In the genomic region with DNA sequence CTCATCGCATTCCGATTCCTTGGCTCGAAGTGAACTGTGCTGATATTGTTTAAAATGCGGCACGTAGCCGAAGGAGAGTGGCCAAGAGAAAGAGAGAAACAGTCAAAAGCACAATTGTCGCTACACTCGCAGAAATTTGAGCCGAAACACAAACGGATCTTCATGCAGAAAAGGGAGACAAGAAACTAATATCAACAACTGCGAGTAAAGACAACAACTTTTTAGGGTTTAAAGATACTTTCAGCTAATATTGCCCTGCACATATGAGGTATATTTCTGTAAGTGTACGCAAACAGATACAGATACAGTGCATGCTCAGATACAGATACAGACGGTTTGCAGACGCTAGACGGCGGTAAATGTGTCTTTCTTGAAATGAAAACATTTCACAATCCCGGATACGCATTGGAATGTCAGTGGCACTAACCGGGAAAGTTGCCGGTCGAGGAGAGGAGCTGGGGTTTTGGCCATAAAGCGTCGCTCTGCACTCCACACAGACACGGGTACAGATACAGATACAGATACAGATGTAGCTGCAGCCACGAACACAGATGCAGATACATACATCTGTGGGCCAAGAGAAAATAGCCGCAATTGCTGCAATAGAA, we compare ENCODE assay signal across 5 fruit fly cellular contexts.
TF ChIP-seq lines count a peak whose summit lies in the region.

No protein-coding gene starts in this region.

- TF ChIP-seq CTCF in whole organism, embryonic (GFP tag; optimal IDR thresholded peaks at IDR 0.05; lab: Kevin White, UChicago) = peak; percentile 53

TF ChIP-seq in whole organism, adult, 20 proteins besides CTCF, POLR2A, EP300 and RAD21:
- no peak for TF ChIP-seq Clk (GFP tag; optimal IDR thresholded peaks at IDR 0.05; lab: Kevin White, UChicago)
- no peak for TF ChIP-seq Mnt (GFP tag; optimal IDR thresholded peaks at IDR 0.05; lab: Kevin White, UChicago)
- TF ChIP-seq CG7101 (tag; optimal IDR thresholded peaks at IDR 0.05; lab: Kevin White, UChicago) = no peak
- no peak for TF ChIP-seq CG1620 (GFP tag; optimal IDR thresholded peaks at IDR 0.05; lab: Kevin White, UChicago)
- no peak for TF ChIP-seq CG7045 (GFP tag; optimal IDR thresholded peaks at IDR 0.05; lab: Kevin White, UChicago)
- no peak for TF ChIP-seq Hr96 (GFP tag; optimal IDR thresholded peaks at IDR 0.05; lab: Kevin White, UChicago)
- no peak for TF ChIP-seq pad (GFP tag; optimal IDR thresholded peaks at IDR 0.05; lab: Kevin White, UChicago)
- TF ChIP-seq kay (GFP tag; lab: Kevin White, UChicago; ENCODE audit: borderline replicate concordance) = no peak
- no peak for TF ChIP-seq CG5204 (GFP tag; optimal IDR thresholded peaks at IDR 0.05; lab: Kevin White, UChicago)
- no peak for TF ChIP-seq CG14711 (tag; optimal IDR thresholded peaks at IDR 0.05; lab: Kevin White, UChicago)
- peak; percentile 44 for TF ChIP-seq tj (GFP tag; optimal IDR thresholded peaks at IDR 0.05; lab: Kevin White, UChicago)
- no peak for TF ChIP-seq cnc (optimal IDR thresholded peaks at IDR 0.05; lab: Kevin White, UChicago)
- TF ChIP-seq toe (GFP tag; optimal IDR thresholded peaks at IDR 0.05; lab: Kevin White, UChicago) = no peak
- no peak for TF ChIP-seq Crg-1 (GFP tag; optimal IDR thresholded peaks at IDR 0.05; lab: Kevin White, UChicago)
- TF ChIP-seq bab1 (GFP tag; optimal IDR thresholded peaks at IDR 0.05; lab: Kevin White, UChicago) = peak; percentile 26
- no peak for TF ChIP-seq ovo (GFP tag; optimal IDR thresholded peaks at IDR 0.05; lab: Kevin White, UChicago)
- no peak for TF ChIP-seq CG12768 (GFP tag; optimal IDR thresholded peaks at IDR 0.05; lab: Kevin White, UChicago)
- TF ChIP-seq CG33017 (tag; optimal IDR thresholded peaks at IDR 0.05; lab: Kevin White, UChicago) = no peak

TF ChIP-seq in whole organism, embryonic, 481 proteins besides CTCF, POLR2A, EP300 and RAD21 (continues in another document):
- TF ChIP-seq fd96Cb (tag; optimal IDR thresholded peaks at IDR 0.05; lab: Kevin White, UChicago) (peak; percentile 90), CG1603 (tag; optimal IDR thresholded peaks at IDR 0.05; lab: Kevin White, UChicago) (peak; percentile 95), repo (GFP tag; optimal IDR thresholded peaks at IDR 0.05; lab: Kevin White, UChicago) (peak; percentile 88), C15 (GFP tag; IDR thresholded peaks at IDR 0.05; lab: Robert Waterston, UW) (peak; percentile 36; the same call in 1 of the 3 replicates), Awh (GFP tag; IDR thresholded peaks at IDR 0.05; lab: Robert Waterston, UW) (peak; percentile 93), odd (GFP tag; optimal IDR thresholded peaks at IDR 0.05; lab: Kevin White, UChicago) (peak; percentile 75), CG17612 (GFP tag; IDR thresholded peaks at IDR 0.05; lab: Robert Waterston, UW) (peak; percentile 51; the same call in 1 of the 2 replicates), slou (GFP tag; optimal IDR thresholded peaks at IDR 0.05; lab: Kevin White, UChicago) (peak; percentile 38), CG10431 (GFP tag; optimal IDR thresholded peaks at IDR 0.05; lab: Kevin White, UChicago) (peak; percentile 62), dmrt11E (tag; optimal IDR thresholded peaks at IDR 0.05; lab: Kevin White, UChicago) (peak; percentile 77), CG12299 (tag; optimal IDR thresholded peaks at IDR 0.05; lab: Kevin White, UChicago) (peak; percentile 72), CG12744 (GFP tag; optimal IDR thresholded peaks at IDR 0.05; lab: Kevin White, UChicago) (peak; percentile 70), CG32772 (GFP tag; IDR thresholded peaks at IDR 0.05; lab: Robert Waterston, UW) (peak; percentile 88), CG15011 (GFP tag; optimal IDR thresholded peaks at IDR 0.05; lab: Kevin White, UChicago) (peak; percentile 31), Abd-B (GFP tag; optimal IDR thresholded peaks at IDR 0.05; lab: Kevin White, UChicago) (peak; percentile 79), CG30403 (GFP tag; optimal IDR thresholded peaks at IDR 0.05; lab: Kevin White, UChicago) (peak; percentile 89)

TF ChIP-seq in whole organism, prepupa, 60 proteins besides CTCF, POLR2A, EP300 and RAD21 (continues in another document):
- TF ChIP-seq Gug (GFP tag; IDR thresholded peaks at IDR 0.05; lab: Robert Waterston, UW) = peak; percentile 92
- TF ChIP-seq esn (GFP tag; optimal IDR thresholded peaks at IDR 0.05; lab: Kevin White, UChicago) = peak; percentile 91
- TF ChIP-seq cyc (GFP tag; optimal IDR thresholded peaks at IDR 0.05; lab: Kevin White, UChicago) = peak; percentile 92
- peak; percentile 94 for TF ChIP-seq CG8119 (GFP tag; IDR thresholded peaks at IDR 0.05; lab: Robert Waterston, UW)
- peak; percentile 89 for TF ChIP-seq CG6792 (GFP tag; optimal IDR thresholded peaks at IDR 0.05; lab: Kevin White, UChicago)
- peak; percentile 94 for TF ChIP-seq acj6 (GFP tag; optimal IDR thresholded peaks at IDR 0.05; lab: Kevin White, UChicago)
- TF ChIP-seq CG6854 (GFP tag; optimal IDR thresholded peaks at IDR 0.05; lab: Kevin White, UChicago) = peak; percentile 80
- peak; percentile 96 for TF ChIP-seq CG6163 (GFP tag; IDR thresholded peaks at IDR 0.05; lab: Robert Waterston, UW)
- peak; percentile 83 for TF ChIP-seq CG11294 (GFP tag; IDR thresholded peaks at IDR 0.05; lab: Robert Waterston, UW)
- TF ChIP-seq spab (GFP tag; optimal IDR thresholded peaks at IDR 0.05; lab: Kevin White, UChicago) = peak; percentile 77
- TF ChIP-seq eg (GFP tag; IDR thresholded peaks at IDR 0.05; lab: Robert Waterston, UW) = peak; percentile 95
- peak; percentile 92 for TF ChIP-seq CG10631 (GFP tag; optimal IDR thresholded peaks at IDR 0.05; lab: Kevin White, UChicago)
- peak; percentile 76 for TF ChIP-seq Sox15 (GFP tag; optimal IDR thresholded peaks at IDR 0.05; lab: Kevin White, UChicago)
- peak; percentile 75 to 93 for TF ChIP-seq salr (GFP tag; optimal IDR thresholded peaks at IDR 0.05; lab: Kevin White, UChicago)
- TF ChIP-seq Sox102F (GFP tag; optimal IDR thresholded peaks at IDR 0.05; lab: Kevin White, UChicago) = peak; percentile 89
- peak; percentile 78 for TF ChIP-seq CG8632 (GFP tag; optimal IDR thresholded peaks at IDR 0.05; lab: Kevin White, UChicago)
- peak; percentile 87 for TF ChIP-seq Smox (GFP tag; optimal IDR thresholded peaks at IDR 0.05; lab: Kevin White, UChicago)
- TF ChIP-seq CG15336 (GFP tag; IDR thresholded peaks at IDR 0.05; lab: Robert Waterston, UW) = peak; percentile 94

TF ChIP-seq in whole organism, pupa, 21 proteins besides CTCF, POLR2A, EP300 and RAD21 (continues in another document):
- TF ChIP-seq CG10348 (GFP tag; IDR thresholded peaks at IDR 0.05; lab: Robert Waterston, UW) (peak; percentile 51; the same call in 1 of the 2 replicates), CG17806 (tag; optimal IDR thresholded peaks at IDR 0.05; lab: Kevin White, UChicago) (peak; percentile 88), fd96Ca (GFP tag; IDR thresholded peaks at IDR 0.05; lab: Robert Waterston, UW) (peak; percentile 96), Pif1B (GFP tag; optimal IDR thresholded peaks at IDR 0.05; lab: Kevin White, UChicago) (peak; percentile 91), gl (tag; optimal IDR thresholded peaks at IDR 0.05; lab: Kevin White, UChicago) (peak; percentile 50), CG15710 (tag; optimal IDR thresholded peaks at IDR 0.05; lab: Kevin White, UChicago) (peak; percentile 81), CG12605 (GFP tag; IDR thresholded peaks at IDR 0.05; lab: Robert Waterston, UW) (peak; percentile 78), CG8301 (tag; optimal IDR thresholded peaks at IDR 0.05; lab: Kevin White, UChicago) (peak; percentile 94), CG4496 (GFP tag; IDR thresholded peaks at IDR 0.05; lab: Robert Waterston, UW) (peak; percentile 96), CG9948 (tag; optimal IDR thresholded peaks at IDR 0.05; lab: Kevin White, UChicago) (peak; percentile 87), CG13204 (GFP tag; optimal IDR thresholded peaks at IDR 0.05; lab: Kevin White, UChicago) (peak; percentile 53), CG32121 (GFP tag; IDR thresholded peaks at IDR 0.05; lab: Robert Waterston, UW) (peak; percentile 90), CG34367 (tag; optimal IDR thresholded peaks at IDR 0.05; lab: Kevin White, UChicago) (peak; percentile 84), Ets98B (GFP tag; IDR thresholded peaks at IDR 0.05; lab: Robert Waterston, UW) (peak; percentile 96), CG8159 (tag; optimal IDR thresholded peaks at IDR 0.05; lab: Kevin White, UChicago) (peak; percentile 82), Snoo (tag; optimal IDR thresholded peaks at IDR 0.05; lab: Kevin White, UChicago) (peak; percentile 86), D1 (tag; optimal IDR thresholded peaks at IDR 0.05; lab: Kevin White, UChicago) (peak; percentile 18), Pif1A (GFP tag; optimal IDR thresholded peaks at IDR 0.05; lab: Kevin White, UChicago) (peak; percentile 92), CG14655 (GFP tag; optimal IDR thresholded peaks at IDR 0.05; lab: Kevin White, UChicago) (peak; percentile 94)

TF ChIP-seq in whole organism, wandering third instar larva, 38 proteins besides CTCF, POLR2A, EP300 and RAD21 (continues in another document):
- peak; percentile 70 for TF ChIP-seq HLH106 (tag; optimal IDR thresholded peaks at IDR 0.05; lab: Kevin White, UChicago)
- no peak for TF ChIP-seq pan (optimal IDR thresholded peaks at IDR 0.05; lab: Kevin White, UChicago)
- no peak for TF ChIP-seq lola (GFP tag; optimal IDR thresholded peaks at IDR 0.05; lab: Kevin White, UChicago)
- peak; percentile 64 for TF ChIP-seq Jra (GFP tag; optimal IDR thresholded peaks at IDR 0.05; lab: Kevin White, UChicago)
- TF ChIP-seq woc (GFP tag; optimal IDR thresholded peaks at IDR 0.05; lab: Kevin White, UChicago) = peak; percentile 75
- TF ChIP-seq h (GFP tag; optimal IDR thresholded peaks at IDR 0.05; lab: Kevin White, UChicago) = peak; percentile 90
- peak; percentile 70 for TF ChIP-seq dmrt93B (GFP tag; optimal IDR thresholded peaks at IDR 0.05; lab: Kevin White, UChicago)
- no peak for TF ChIP-seq CG9705 (GFP tag; optimal IDR thresholded peaks at IDR 0.05; lab: Kevin White, UChicago)
- no peak for TF ChIP-seq N (GFP tag; optimal IDR thresholded peaks at IDR 0.05; lab: Kevin White, UChicago)
- peak; percentile 89 for TF ChIP-seq Hnf4 (GFP tag; optimal IDR thresholded peaks at IDR 0.05; lab: Kevin White, UChicago)
- peak; percentile 85 for TF ChIP-seq ey (GFP tag; optimal IDR thresholded peaks at IDR 0.05; lab: Kevin White, UChicago)
- peak; percentile 62 for TF ChIP-seq CG32264 (GFP tag; optimal IDR thresholded peaks at IDR 0.05; lab: Kevin White, UChicago)
- peak; percentile 87 for TF ChIP-seq rgr (GFP tag; optimal IDR thresholded peaks at IDR 0.05; lab: Kevin White, UChicago)
- TF ChIP-seq dsf (GFP tag; optimal IDR thresholded peaks at IDR 0.05; lab: Kevin White, UChicago; ENCODE audit: borderline replicate concordance) = no peak
- peak; percentile 68 for TF ChIP-seq Sp1 (GFP tag; optimal IDR thresholded peaks at IDR 0.05; lab: Kevin White, UChicago)
- TF ChIP-seq Abd-B (GFP tag; optimal IDR thresholded peaks at IDR 0.05; lab: Kevin White, UChicago) = no peak
- peak; percentile 88 for TF ChIP-seq fru (GFP tag; optimal IDR thresholded peaks at IDR 0.05; lab: Kevin White, UChicago)
- peak; percentile 49 for TF ChIP-seq sage (GFP tag; optimal IDR thresholded peaks at IDR 0.05; lab: Kevin White, UChicago)
- TF ChIP-seq brk (GFP tag; optimal IDR thresholded peaks at IDR 0.05; lab: Kevin White, UChicago) = no peak
- peak; percentile 67 for TF ChIP-seq sv (GFP tag; optimal IDR thresholded peaks at IDR 0.05; lab: Kevin White, UChicago)
- TF ChIP-seq br (GFP tag; optimal IDR thresholded peaks at IDR 0.05; lab: Kevin White, UChicago) = peak; percentile 85
